Worm (Caenorhabditis elegans) whole organism, L4 larva: ENCODE data around the gene syd-2.

ENCODE experiments used
- F49E8.2 ChIP-seq: sonication (generic microtip); optimal IDR thresholded peaks from 2 replicates; lab custom pipeline; 2016; ENCODE audit warnings: missing compliant biosample characterization, mild to moderate bottlenecking, missing genetic modification characterization, borderline replicate concordance
- Y75B8A.6 ChIP-seq: fragments of 200-800 bp; sonication (Bioruptor generic); IDR thresholded peaks from 2 replicates; pipeline ENCODE4 v1.3.6; 2022; ENCODE audit warnings: missing genetic modification reagents, missing genetic modification characterization, missing compliant biosample characterization
- aha-1 ChIP-seq: fragments of 150-350 bp; peaks from one replicate; lab custom pipeline; 2014; ENCODE audit warnings: missing biosample characterization, missing genetic modification characterization
- ceh-32 ChIP-seq: sonication (generic microtip); optimal IDR thresholded peaks from 2 replicates; lab custom pipeline; 2016; ENCODE audit warnings: mild to moderate bottlenecking, missing genetic modification characterization, missing compliant biosample characterization; ENCODE audit not compliant: poor library complexity
- ceh-82 ChIP-seq: sonication (generic microtip); optimal IDR thresholded peaks from 2 replicates; lab custom pipeline; 2017; ENCODE audit warnings: missing biosample characterization, missing genetic modification characterization
- dmd-6 ChIP-seq: fragments of 200-800 bp; sonication (Bioruptor generic); IDR thresholded peaks from 2 replicates; pipeline ENCODE4 v1.3.6; 2022; ENCODE audit warnings: missing genetic modification reagents, missing genetic modification characterization, missing compliant biosample characterization
- duxl-1 ChIP-seq: sonication (generic microtip); optimal IDR thresholded peaks from 2 replicates; lab custom pipeline; 2016; ENCODE audit warnings: mild to moderate bottlenecking, missing genetic modification characterization, moderate library complexity, missing compliant biosample characterization; ENCODE audit not compliant: poor library complexity
- dve-1 ChIP-seq: sonication (generic microtip); optimal IDR thresholded peaks from 2 replicates; lab custom pipeline; 2017; ENCODE audit warnings: antibody characterized with exemption, mild to moderate bottlenecking, missing genetic modification characterization, missing compliant biosample characterization; ENCODE audit not compliant: insufficient read depth
- hlh-11 ChIP-seq: fragments of 200-800 bp; sonication (Bioruptor generic); optimal IDR thresholded peaks from 2 replicates; lab custom pipeline; 2018; ENCODE audit warnings: mild to moderate bottlenecking, missing genetic modification characterization, missing compliant biosample characterization
- hlh-30 ChIP-seq: sonication (generic microtip); optimal IDR thresholded peaks from 2 replicates; lab custom pipeline; 2017; ENCODE audit warnings: antibody characterized with exemption, mild to moderate bottlenecking, missing genetic modification characterization, missing compliant biosample characterization; ENCODE audit not compliant: insufficient read depth
- hmg-1.1 ChIP-seq: fragments of 200-800 bp; sonication (Bioruptor generic); IDR thresholded peaks from 2 replicates; pipeline ENCODE4 v1.3.6; 2022; ENCODE audit warnings: missing genetic modification reagents, missing genetic modification characterization, missing compliant biosample characterization
- lin-13 ChIP-seq: fragments of 150-350 bp; optimal IDR thresholded peaks from 2 replicates; lab custom pipeline; 2014; ENCODE audit warnings: missing biosample characterization, missing genetic modification reagents, missing genetic modification characterization
- lin-39 ChIP-seq: fragments of 150-350 bp; optimal IDR thresholded peaks from 2 replicates; lab custom pipeline; 2014; ENCODE audit warnings: missing biosample characterization, missing genetic modification reagents, missing genetic modification characterization
- lsy-2 ChIP-seq, 2 experiments: fragments of 150-350 bp in 1 of 2; sonication (generic microtip) in 1 of 2; optimal IDR thresholded peaks; 2 replicates each; lab custom pipeline; 2014 to 2017; ENCODE audit warnings: missing biosample characterization in 2 of 2, missing genetic modification characterization in 2 of 2
- madf-5 ChIP-seq, 2 experiments: fragments of 200-800 bp; sonication (Bioruptor generic); IDR thresholded peaks; 2 replicates each; pipeline ENCODE4 v1.3.6; 2022; ENCODE audit warnings: missing compliant biosample characterization in 2 of 2, missing genetic modification characterization in 2 of 2
- mep-1 ChIP-seq: fragments of 150-350 bp; sonication (generic microtip); optimal IDR thresholded peaks from 3 replicates; lab custom pipeline; 2014; ENCODE audit warnings: missing biosample characterization, missing genetic modification characterization
- mes-2 ChIP-seq: sonication (generic microtip); optimal IDR thresholded peaks from 2 replicates; lab custom pipeline; 2016; ENCODE audit warnings: missing genotype, mild to moderate bottlenecking, missing genetic modification characterization, missing compliant biosample characterization; ENCODE audit not compliant: poor library complexity, severe bottlenecking
- mxl-3 ChIP-seq: fragments of 200-800 bp; sonication (Bioruptor generic); optimal IDR thresholded peaks from 2 replicates; lab custom pipeline; 2018; ENCODE audit warnings: mild to moderate bottlenecking, missing genetic modification characterization, missing compliant biosample characterization
- nhr-28 ChIP-seq: fragments of 150-350 bp; optimal IDR thresholded peaks from 2 replicates; lab custom pipeline; 2014; ENCODE audit warnings: missing biosample characterization, missing genetic modification characterization
- nhr-76 ChIP-seq: fragments of 150-350 bp; optimal IDR thresholded peaks from 2 replicates; lab custom pipeline; 2014; ENCODE audit warnings: missing biosample characterization, missing genetic modification characterization
- php-3 ChIP-seq: fragments of 200-800 bp; sonication (Bioruptor generic); IDR thresholded peaks from 2 replicates; pipeline ENCODE4 v1.3.6; 2022; ENCODE audit warnings: missing genetic modification reagents, missing genetic modification characterization, missing compliant biosample characterization
- pqm-1 ChIP-seq: sonication (generic microtip); optimal IDR thresholded peaks from 2 replicates; lab custom pipeline; 2017; ENCODE audit warnings: missing biosample characterization, missing genetic modification characterization
- rbr-2 ChIP-seq: sonication (generic microtip); optimal IDR thresholded peaks from 2 replicates; lab custom pipeline; 2016; ENCODE audit warnings: missing genotype, missing genetic modification characterization, missing compliant biosample characterization
- spr-1 ChIP-seq: sonication (generic microtip); optimal IDR thresholded peaks from 2 replicates; lab custom pipeline; 2016; ENCODE audit warnings: mild to moderate bottlenecking, missing genetic modification characterization, missing compliant biosample characterization
- tra-1 ChIP-seq: fragments of 200-800 bp; sonication (Bioruptor generic); IDR thresholded peaks from 2 replicates; pipeline ENCODE4 v1.3.6; 2022; ENCODE audit warnings: missing genetic modification reagents, missing genetic modification characterization, missing compliant biosample characterization
- unc-62 ChIP-seq, 3 experiments: fragments of 150-350 bp in 1 of 3; sonication (generic microtip); optimal IDR thresholded peaks in 2 of 3; peaks in 1 of 3; 1 replicate in 1 of 3; 2 replicates in 2 of 3; lab custom pipeline; 2014 to 2017; ENCODE audit warnings: missing biosample characterization in 3 of 3, missing genetic modification characterization in 3 of 3, missing genetic modification reagents in 3 of 3, missing genotype in 1 of 3
- vab-7 ChIP-seq: fragments of 200-800 bp; sonication (Bioruptor generic); IDR thresholded peaks from 2 replicates; pipeline ENCODE4 v1.3.6; 2022; ENCODE audit warnings: missing genetic modification reagents, missing genetic modification characterization, missing compliant biosample characterization
- zag-1 ChIP-seq: fragments of 150-350 bp; optimal IDR thresholded peaks from 2 replicates; lab custom pipeline; 2014; ENCODE audit warnings: missing biosample characterization, missing genetic modification characterization
- zip-11 ChIP-seq: fragments of 200-800 bp; sonication (Bioruptor generic); IDR thresholded peaks from 2 replicates; pipeline ENCODE4 v1.3.6; 2022; ENCODE audit warnings: missing genetic modification characterization, missing compliant biosample characterization

syd-2 gene

ce11 chrX:10604386-10604785 lies 49.3 kb upstream of the syd-2 start, which contains the start of gene flp-19 (continued):
- TF ChIP-seq F49E8.2 (tag; lab: Kevin White, UChicago), result no peak

ce11 chrX:10599719-10600155 lies 44.7 kb upstream of the syd-2 start:
- TF ChIP-seq unc-62 (GFP tag; optimal IDR thresholded peaks at IDR 0.05 in 1 of 2; lab: Kevin White, UChicago) (peak in 1 of 2 experiments; percentile 99), unc-62 (tag; optimal IDR thresholded peaks at IDR 0.05; lab: Kevin White, UChicago) (no peak), tra-1 (GFP tag; lab: Robert Waterston, UW) (0 out of 2 replicates have a peak, but pooled peaks have one; percentile 36), nhr-28 (tag; lab: Kevin White, UChicago) (peak; percentile 24), duxl-1 (tag; lab: Kevin White, UChicago) (no peak), pqm-1 (tag; lab: Kevin White, UChicago) (peak; percentile 14), dmd-6 (GFP tag; lab: Robert Waterston, UW) (0 out of 2 replicates have a peak, but pooled peaks have one; percentile 32), lin-39 (tag; lab: Kevin White, UChicago) (no peak), lin-13 (GFP tag; lab: Kevin White, UChicago) (no peak), mxl-3 (GFP tag; lab: Kevin White, UChicago) (peak; percentile 0), php-3 (0 out of 2 replicates have a peak, but pooled peaks have one; percentile 47), hlh-30 (tag; lab: Kevin White, UChicago) (peak; percentile 33), dve-1 (peak; percentile 2), mep-1 (tag; lab: Kevin White, UChicago) (peak; percentile 1), ceh-82 (tag; lab: Kevin White, UChicago) (no peak)

ce11 chrX:10597554-10598191 lies 42.6 kb upstream of the syd-2 start:
- TF ChIP-seq pqm-1 (tag; lab: Kevin White, UChicago) (peak; percentile 47), vab-7 (GFP tag; lab: Robert Waterston, UW) (0 out of 2 replicates have a peak, but pooled peaks have one; percentile 32), lsy-2 (tag; optimal IDR thresholded peaks at IDR 0.05; lab: Kevin White, UChicago) (peak in 1 of 2 experiments; percentile 41), mes-2 (tag; lab: Kevin White, UChicago) (peak; percentile 30), zip-11 (GFP tag; lab: Robert Waterston, UW) (no peak), nhr-28 (tag; lab: Kevin White, UChicago) (peak; percentile 15), Y75B8A.6 (GFP tag; lab: Robert Waterston, UW) (no peak), hlh-11 (tag; lab: Kevin White, UChicago) (peak; percentile 33), hmg-1.1 (GFP tag; lab: Robert Waterston, UW) (0 out of 2 replicates have a peak, but pooled peaks have one; percentile 23), zag-1 (tag; lab: Kevin White, UChicago) (no peak), rbr-2 (tag; lab: Kevin White, UChicago) (peak; percentile 10), mep-1 (tag; lab: Kevin White, UChicago) (peak; percentile 58), nhr-76 (tag; lab: Kevin White, UChicago) (no peak)

ce11 chrX:10596420-10596907 lies 41.4 kb upstream of the syd-2 start:
- no peak for TF ChIP-seq spr-1 (tag; lab: Kevin White, UChicago)
- peak; percentile 13 for TF ChIP-seq aha-1 (tag; lab: Kevin White, UChicago)
- TF ChIP-seq madf-5 (GFP tag; IDR thresholded peaks at IDR 0.05; lab: Robert Waterston, UW), result no peak
- no peak for TF ChIP-seq ceh-32 (tag; lab: Kevin White, UChicago)
